Worm (Caenorhabditis elegans) whole organism, L1 larva: ENCODE results near the gene mrpl-11.

Experiments
- alr-1 ChIP-seq: fragments of 200-800 bp; sonication (Bioruptor generic); optimal IDR thresholded peaks from 2 replicates; lab custom pipeline; 2018; ENCODE audit warnings: borderline replicate concordance, mild to moderate bottlenecking, missing genetic modification characterization, missing compliant biosample characterization
- aly-2 ChIP-seq: fragments of 150-350 bp; optimal IDR thresholded peaks from 2 replicates; lab custom pipeline; 2014; ENCODE audit warnings: missing biosample characterization, missing genetic modification characterization
- blmp-1 ChIP-seq: fragments of 150-350 bp; optimal IDR thresholded peaks from 2 replicates; lab custom pipeline; 2014; ENCODE audit warnings: missing biosample characterization, missing genetic modification characterization
- ceh-82 ChIP-seq, 3 experiments: fragments of 150-350 bp in 1 of 3; sonication (generic microtip) in 2 of 3; optimal IDR thresholded peaks; 2 replicates each; lab custom pipeline; 2014 to 2017; ENCODE audit warnings: missing biosample characterization in 3 of 3, missing genetic modification characterization in 3 of 3
- ceh-88 ChIP-seq: fragments of 200-800 bp; sonication (Bioruptor generic); IDR thresholded peaks from 2 replicates; pipeline ENCODE4 v1.3.6; 2022; ENCODE audit warnings: missing genetic modification characterization, missing compliant biosample characterization
- dpl-1 ChIP-seq, 3 experiments: fragments of 150-350 bp in 2 of 3; sonication (generic microtip) in 1 of 3; optimal IDR thresholded peaks; 2 replicates each; lab custom pipeline; 2014 to 2017; ENCODE audit warnings: missing biosample characterization in 3 of 3, missing genetic modification characterization in 3 of 3, missing genetic modification reagents in 3 of 3
- efl-1 ChIP-seq, 4 experiments: fragments of 150-350 bp; optimal IDR thresholded peaks in 3 of 4; peaks in 1 of 4; 1 replicate in 1 of 4; 2 replicates in 3 of 4; lab custom pipeline; 2014; ENCODE audit warnings: missing biosample characterization in 2 of 4, missing genetic modification characterization in 2 of 4, missing genetic modification reagents in 2 of 4
- efl-3 ChIP-seq: fragments of 200-800 bp; sonication (Bioruptor generic); optimal IDR thresholded peaks from 2 replicates; lab custom pipeline; 2018; ENCODE audit warnings: mild to moderate bottlenecking, missing genetic modification characterization, missing compliant biosample characterization
- elt-2 ChIP-seq: sonication (generic microtip); optimal IDR thresholded peaks from 2 replicates; lab custom pipeline; 2016; ENCODE audit warnings: missing genetic modification characterization, mild to moderate bottlenecking, inconsistent platforms, missing compliant biosample characterization, missing genetic modification reagents
- ets-5 ChIP-seq: fragments of 200-800 bp; sonication (Bioruptor generic); IDR thresholded peaks from 2 replicates; pipeline ENCODE4 v1.3.6; 2022; ENCODE audit warnings: missing genetic modification characterization, missing compliant biosample characterization
- fkh-4 ChIP-seq: sonication (generic microtip); optimal IDR thresholded peaks from 2 replicates; lab custom pipeline; 2016; ENCODE audit warnings: missing compliant biosample characterization, missing genetic modification characterization, borderline replicate concordance
- fkh-8 ChIP-seq: sonication (generic microtip); optimal IDR thresholded peaks from 2 replicates; lab custom pipeline; 2016; ENCODE audit warnings: mild to moderate bottlenecking, missing genetic modification characterization, missing compliant biosample characterization
- fos-1 ChIP-seq: fragments of 150-350 bp; optimal IDR thresholded peaks from 2 replicates; lab custom pipeline; 2014; ENCODE audit warnings: missing biosample characterization, missing genetic modification characterization
- jun-1 ChIP-seq: fragments of 150-350 bp; optimal IDR thresholded peaks from 2 replicates; lab custom pipeline; 2014; ENCODE audit warnings: missing biosample characterization, missing genetic modification reagents, missing genetic modification characterization
- lin-14 ChIP-seq: fragments of 200-800 bp; sonication (Bioruptor generic); optimal IDR thresholded peaks from 2 replicates; lab custom pipeline; 2018; ENCODE audit warnings: mild to moderate bottlenecking, missing genetic modification characterization, moderate library complexity, missing compliant biosample characterization
- lin-35 ChIP-seq, 2 experiments: fragments of 150-350 bp; optimal IDR thresholded peaks; 2 replicates each; lab custom pipeline; 2014; ENCODE audit warnings: missing biosample characterization in 2 of 2, missing genetic modification characterization in 2 of 2, missing genetic modification reagents in 2 of 2
- lin-39 ChIP-seq: fragments of 150-350 bp; optimal IDR thresholded peaks from 2 replicates; lab custom pipeline; 2014; ENCODE audit warnings: missing biosample characterization, missing genetic modification reagents, missing genetic modification characterization
- lsy-2 ChIP-seq, 2 experiments: fragments of 150-350 bp; optimal IDR thresholded peaks; 2 replicates each; lab custom pipeline; 2014; ENCODE audit warnings: missing biosample characterization in 2 of 2, missing genetic modification characterization in 2 of 2
- mdl-1 ChIP-seq, 2 experiments: fragments of 150-350 bp; optimal IDR thresholded peaks; 2 replicates each; lab custom pipeline; 2014 to 2017; ENCODE audit warnings: missing biosample characterization in 2 of 2, missing genetic modification characterization in 2 of 2, inconsistent platforms in 1 of 2
- mep-1 ChIP-seq: fragments of 150-350 bp; optimal IDR thresholded peaks from 2 replicates; lab custom pipeline; 2014; ENCODE audit warnings: missing biosample characterization, missing genetic modification characterization
- nhr-11 ChIP-seq: fragments of 150-350 bp; optimal IDR thresholded peaks from 2 replicates; lab custom pipeline; 2014; ENCODE audit warnings: missing biosample characterization, missing genetic modification characterization
- nhr-12 ChIP-seq: sonication (generic microtip); optimal IDR thresholded peaks from 2 replicates; lab custom pipeline; 2017; ENCODE audit warnings: missing biosample characterization, missing genetic modification characterization
- nhr-19 ChIP-seq: fragments of 200-800 bp; sonication (Bioruptor generic); conservative IDR thresholded peaks from 2 replicates; pipeline ENCODE4 v1.3.6; 2022; ENCODE audit warnings: missing genetic modification characterization, missing compliant biosample characterization
- nhr-20 ChIP-seq: sonication (generic microtip); optimal IDR thresholded peaks from 2 replicates; lab custom pipeline; 2016; ENCODE audit warnings: mild to moderate bottlenecking, missing genetic modification characterization, missing compliant biosample characterization
- nhr-237 ChIP-seq: fragments of 150-350 bp; optimal IDR thresholded peaks from 2 replicates; lab custom pipeline; 2014; ENCODE audit warnings: missing biosample characterization, missing genetic modification characterization
- nhr-28 ChIP-seq: fragments of 150-350 bp; optimal IDR thresholded peaks from 2 replicates; lab custom pipeline; 2014; ENCODE audit warnings: missing biosample characterization, missing genetic modification characterization
- nhr-47 ChIP-seq: sonication (generic microtip); optimal IDR thresholded peaks from 2 replicates; lab custom pipeline; 2016; ENCODE audit warnings: mild to moderate bottlenecking, missing genetic modification characterization, moderate library complexity, missing compliant biosample characterization
- nhr-71 ChIP-seq: sonication (generic microtip); optimal IDR thresholded peaks from 2 replicates; lab custom pipeline; 2016; ENCODE audit warnings: mild to moderate bottlenecking, missing genetic modification characterization, moderate library complexity, missing compliant biosample characterization
- pax-3 ChIP-seq: fragments of 200-800 bp; sonication (Bioruptor generic); optimal IDR thresholded peaks from 2 replicates; lab custom pipeline; 2018; ENCODE audit warnings: mild to moderate bottlenecking, missing genetic modification characterization, moderate library complexity, missing compliant biosample characterization
- pqm-1 ChIP-seq: sonication (generic microtip); optimal IDR thresholded peaks from 3 replicates; lab custom pipeline; 2017; ENCODE audit warnings: missing biosample characterization, missing genetic modification characterization
- rnt-1 ChIP-seq: sonication (generic microtip); optimal IDR thresholded peaks from 2 replicates; lab custom pipeline; 2016; ENCODE audit warnings: mild to moderate bottlenecking, missing genetic modification characterization, moderate library complexity, missing compliant biosample characterization
- snpc-4 ChIP-seq: fragments of 150-350 bp; optimal IDR thresholded peaks from 2 replicates; lab custom pipeline; 2014; ENCODE audit warnings: missing biosample characterization, missing genetic modification characterization
- snu-23 ChIP-seq: sonication (generic microtip); optimal IDR thresholded peaks from 2 replicates; lab custom pipeline; 2016; ENCODE audit warnings: missing genetic modification characterization, missing compliant biosample characterization
- sox-4 ChIP-seq: sonication (generic microtip); optimal IDR thresholded peaks from 2 replicates; lab custom pipeline; 2016; ENCODE audit warnings: missing genetic modification characterization, missing compliant biosample characterization
- sptf-1 ChIP-seq: fragments of 150-350 bp; optimal IDR thresholded peaks from 2 replicates; lab custom pipeline; 2014; ENCODE audit warnings: missing biosample characterization, missing genetic modification characterization
- swsn-7 ChIP-seq: sonication (generic microtip); optimal IDR thresholded peaks from 2 replicates; lab custom pipeline; 2016; ENCODE audit warnings: missing genetic modification characterization, missing compliant biosample characterization
- ztf-11 ChIP-seq, 2 experiments: sonication (generic microtip); optimal IDR thresholded peaks; 2 replicates each; lab custom pipeline; 2016 to 2017; ENCODE audit warnings: missing genetic modification characterization in 2 of 2, missing biosample characterization in 1 of 2, missing compliant biosample characterization in 1 of 2
- ztf-4 ChIP-seq: fragments of 150-350 bp; optimal IDR thresholded peaks from 2 replicates; lab custom pipeline; 2014; ENCODE audit warnings: missing biosample characterization, missing genetic modification characterization

The mrpl-11 gene

DNA sequence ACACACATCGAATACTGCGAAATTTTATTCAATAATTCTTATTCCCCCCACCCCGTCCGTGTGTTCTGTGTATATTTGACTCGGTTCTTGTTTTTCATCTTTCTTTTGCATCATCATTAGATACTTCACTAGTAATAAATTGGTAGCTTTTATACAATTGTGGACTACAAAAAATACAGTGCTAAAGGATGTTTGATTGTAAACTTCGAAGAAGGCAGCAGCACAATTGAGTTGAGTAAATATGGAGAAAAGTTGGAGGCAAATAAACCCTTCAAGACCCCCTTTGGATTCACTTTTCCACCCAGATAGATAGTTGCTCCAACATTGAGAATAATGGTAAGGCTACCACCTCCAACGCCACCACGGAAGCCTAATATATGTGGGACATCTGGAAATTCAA is 24.1 kb upstream of the mrpl-11 start, which contains the start of gene B0303.7:
TSS of gene B0303.7 (plus strand) at position 301 of the 400 bp plus-strand sequence.
- TF ChIP-seq nhr-71 (tag; lab: Kevin White, UChicago) (no peak), alr-1 (tag; lab: Kevin White, UChicago) (no peak), lin-35 (GFP tag; optimal IDR thresholded peaks at IDR 0.05; lab: Kevin White, UChicago) (no peak), pqm-1 (no peak), ceh-88 (GFP tag; lab: Robert Waterston, UW) (no peak), aly-2 (no peak)
- TF ChIP-seq, all 84 proteins: peak for 0

DNA sequence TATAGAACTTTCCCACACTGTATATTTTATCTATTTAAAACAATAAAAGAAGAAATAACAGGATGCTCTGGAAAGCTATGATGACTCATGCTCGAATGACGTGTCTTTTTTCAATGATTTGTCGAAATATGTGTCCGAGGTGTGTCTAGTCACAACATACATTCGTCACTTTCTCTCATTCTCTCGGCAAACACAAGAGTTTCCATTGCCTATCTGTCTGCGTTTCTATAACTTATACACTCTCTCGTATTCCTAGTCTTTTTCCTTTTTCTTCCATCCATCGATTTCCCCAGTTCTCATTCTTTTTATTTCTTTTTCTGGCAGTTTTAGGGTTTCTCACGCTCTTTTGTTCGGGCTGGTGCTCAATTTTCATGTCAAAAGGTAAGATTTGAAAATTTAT is 20.8 kb upstream of the mrpl-11 start:
- peak; percentile 3 for TF ChIP-seq nhr-47 (tag; lab: Kevin White, UChicago)
- peak in 1 of 3 experiments; percentile 35 for TF ChIP-seq ceh-82 (tag; optimal IDR thresholded peaks at IDR 0.05; lab: Kevin White, UChicago)
- TF ChIP-seq dpl-1 (GFP tag; optimal IDR thresholded peaks at IDR 0.05; lab: Kevin White, UChicago), result peak in 1 of 3 experiments; percentile 24
- no peak for TF ChIP-seq mdl-1 (tag; optimal IDR thresholded peaks at IDR 0.05; lab: Kevin White, UChicago)
- peak; percentile 45 for TF ChIP-seq snu-23 (GFP tag; lab: Kevin White, UChicago)
- peak; percentile 13 for TF ChIP-seq rnt-1
- TF ChIP-seq sptf-1 (tag; lab: Kevin White, UChicago), result no peak
- TF ChIP-seq blmp-1 (tag; lab: Kevin White, UChicago), result peak; percentile 92
- peak; percentile 8 for TF ChIP-seq nhr-20 (tag; lab: Kevin White, UChicago)
- no peak for TF ChIP-seq nhr-12 (tag; lab: Kevin White, UChicago)
- peak; percentile 14 for TF ChIP-seq mep-1 (tag; lab: Kevin White, UChicago)
- TF ChIP-seq nhr-237 (tag; lab: Kevin White, UChicago), result no peak
- TF ChIP-seq efl-1 (optimal IDR thresholded peaks at IDR 0.05; lab: Kevin White, UChicago), result peak; percentile 51 to 55
- TF ChIP-seq efl-1 (GFP tag; optimal IDR thresholded peaks at IDR 0.05 in 1 of 2; lab: Kevin White, UChicago), result peak; percentile 27 to 79
- peak; percentile 66 for TF ChIP-seq lin-14
- TF ChIP-seq pax-3 (tag; lab: Kevin White, UChicago), result no peak
- TF ChIP-seq lsy-2 (tag; optimal IDR thresholded peaks at IDR 0.05; lab: Kevin White, UChicago), result peak in 1 of 2 experiments; percentile 49
- TF ChIP-seq fos-1 (tag; lab: Kevin White, UChicago), result peak; percentile 42
- TF ChIP-seq nhr-71 (tag; lab: Kevin White, UChicago), result peak; percentile 23
- peak; percentile 65 for TF ChIP-seq fkh-8
- peak; percentile 27 to 46 for TF ChIP-seq lin-35 (GFP tag; optimal IDR thresholded peaks at IDR 0.05; lab: Kevin White, UChicago)
- peak; percentile 15 for TF ChIP-seq swsn-7 (tag; lab: Kevin White, UChicago)

DNA sequence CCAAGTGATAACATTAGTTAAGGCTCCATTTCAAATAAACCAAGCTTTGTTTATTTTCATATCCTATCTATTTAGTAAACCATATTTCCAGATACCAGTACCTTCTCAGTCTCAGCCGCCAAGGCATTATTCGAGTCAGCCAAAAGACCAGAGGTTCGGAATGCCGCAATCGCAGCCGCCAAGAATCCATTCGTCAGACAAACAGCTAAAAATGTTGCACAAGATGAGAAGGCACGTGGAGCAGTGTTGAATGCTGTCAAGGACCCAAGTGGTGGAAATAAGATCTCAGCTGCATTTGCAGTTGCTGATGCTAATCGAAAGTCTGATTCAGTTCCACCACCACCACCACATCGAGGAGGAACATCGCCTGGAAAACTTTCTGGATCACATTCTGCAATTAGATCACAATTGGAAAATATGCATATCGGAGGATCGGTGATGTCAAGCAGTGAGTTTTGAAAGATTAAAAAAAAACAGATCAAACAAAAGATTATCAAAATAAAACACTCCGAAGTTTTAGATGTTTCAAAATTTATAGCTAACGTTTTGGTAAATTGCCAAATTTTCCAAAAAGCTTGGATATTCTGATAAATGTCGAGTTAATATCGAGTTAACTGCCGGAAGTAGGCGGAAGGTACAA is 20.1 kb upstream of the mrpl-11 start:
- TF ChIP-seq ets-5 (GFP tag; lab: Robert Waterston, UW) (no peak), mdl-1 (tag; optimal IDR thresholded peaks at IDR 0.05; lab: Kevin White, UChicago) (no peak), efl-3 (no peak), ztf-4 (no peak), nhr-19 (GFP tag; lab: Robert Waterston, UW) (no peak), jun-1 (tag; lab: Kevin White, UChicago) (no peak), sox-4 (tag; lab: Kevin White, UChicago) (no peak), ztf-11 (tag; optimal IDR thresholded peaks at IDR 0.05; lab: Kevin White, UChicago) (no peak), fkh-4 (tag; lab: Kevin White, UChicago) (no peak), lin-39 (no peak), lsy-2 (tag; optimal IDR thresholded peaks at IDR 0.05; lab: Kevin White, UChicago) (no peak), fos-1 (tag; lab: Kevin White, UChicago) (no peak), elt-2 (tag; lab: Kevin White, UChicago) (no peak), snpc-4 (tag; lab: Kevin White, UChicago) (no peak), nhr-11 (tag; lab: Kevin White, UChicago) (no peak), aly-2 (no peak), nhr-28 (no peak)
